Worm (Caenorhabditis elegans) whole organism, young adult: ENCODE measurements around the gene ubc-22.

Experiments used
- B0261.1 ChIP-seq: sonication (generic microtip); optimal IDR thresholded peaks from 2 replicates; lab custom pipeline; 2016; ENCODE audit warnings: mild to moderate bottlenecking, missing genetic modification characterization, moderate library complexity, missing compliant biosample characterization
- T26A5.8 ChIP-seq: sonication (generic microtip); optimal IDR thresholded peaks from 2 replicates; lab custom pipeline; 2016; ENCODE audit warnings: missing genetic modification characterization, missing compliant biosample characterization
- ZK185.1 ChIP-seq: sonication (generic microtip); optimal IDR thresholded peaks from 2 replicates; lab custom pipeline; 2016; ENCODE audit warnings: mild to moderate bottlenecking, missing genetic modification characterization, missing compliant biosample characterization; ENCODE audit not compliant: poor library complexity, severe bottlenecking
- aptf-3 ChIP-seq: fragments of 200-800 bp; sonication (Bioruptor generic); IDR thresholded peaks from 2 replicates; pipeline ENCODE4 v1.3.6; 2022; ENCODE audit warnings: missing genetic modification characterization, missing compliant biosample characterization
- bed-2 ChIP-seq: fragments of 200-800 bp; sonication (Bioruptor generic); IDR thresholded peaks from 2 replicates; pipeline ENCODE4 v1.3.6; 2022; ENCODE audit warnings: missing genetic modification reagents, missing genetic modification characterization, missing compliant biosample characterization
- ceh-100 ChIP-seq: fragments of 200-800 bp; sonication (Bioruptor generic); IDR thresholded peaks from 2 replicates; pipeline ENCODE4 v1.3.6; 2022; ENCODE audit warnings: missing genetic modification reagents, missing genetic modification characterization, missing compliant biosample characterization
- ceh-27 ChIP-seq: fragments of 200-800 bp; sonication (Bioruptor generic); optimal IDR thresholded peaks from 2 replicates; lab custom pipeline; 2018; ENCODE audit warnings: mild to moderate bottlenecking, missing genetic modification characterization, moderate library complexity, missing compliant biosample characterization
- egl-18 ChIP-seq: fragments of 200-800 bp; sonication (Bioruptor generic); IDR thresholded peaks from 2 replicates; pipeline ENCODE4 v1.3.6; 2022; ENCODE audit warnings: missing genetic modification reagents, missing genetic modification characterization, missing compliant biosample characterization
- ets-4 ChIP-seq: fragments of 200-800 bp; sonication (Bioruptor generic); optimal IDR thresholded peaks from 2 replicates; lab custom pipeline; 2018; ENCODE audit warnings: mild to moderate bottlenecking, missing genetic modification characterization, missing compliant biosample characterization
- fkh-3 ChIP-seq: sonication (generic microtip); optimal IDR thresholded peaks from 2 replicates; lab custom pipeline; 2016; ENCODE audit warnings: mild to moderate bottlenecking, missing genetic modification characterization, missing compliant biosample characterization
- him-1 ChIP-seq: sonication (generic microtip); optimal IDR thresholded peaks from 2 replicates; lab custom pipeline; 2016; ENCODE audit warnings: missing genotype, missing genetic modification reagents, missing genetic modification characterization, missing compliant biosample characterization
- lag-1 ChIP-seq: fragments of 200-800 bp; sonication (Bioruptor generic); IDR thresholded peaks from 2 replicates; pipeline ENCODE4 v1.3.6; 2022; ENCODE audit warnings: missing genetic modification reagents, missing genetic modification characterization, missing compliant biosample characterization
- lin-40 ChIP-seq: sonication (generic microtip); optimal IDR thresholded peaks from 2 replicates; lab custom pipeline; 2016; ENCODE audit warnings: missing genetic modification characterization, mild to moderate bottlenecking, missing compliant biosample characterization, missing genotype, missing genetic modification reagents
- madf-8 ChIP-seq: fragments of 200-800 bp; sonication (Bioruptor generic); conservative IDR thresholded peaks from 2 replicates; pipeline ENCODE4 v1.3.6; 2022; ENCODE audit warnings: missing genetic modification reagents, missing genetic modification characterization, missing compliant biosample characterization
- mes-4 ChIP-seq: sonication (generic microtip); optimal IDR thresholded peaks from 2 replicates; lab custom pipeline; 2016; ENCODE audit warnings: missing genotype, missing genetic modification characterization, missing compliant biosample characterization
- nfyb-1 ChIP-seq: fragments of 200-800 bp; sonication (Bioruptor generic); IDR thresholded peaks from 2 replicates; pipeline ENCODE4 v1.3.6; 2022; ENCODE audit warnings: missing genetic modification reagents, missing genetic modification characterization, missing compliant biosample characterization
- nhr-179 ChIP-seq: sonication (generic microtip); optimal IDR thresholded peaks from 2 replicates; lab custom pipeline; 2016; ENCODE audit warnings: mild to moderate bottlenecking, missing genetic modification characterization, missing compliant biosample characterization
- nhr-80 ChIP-seq: sonication (generic microtip); optimal IDR thresholded peaks from 2 replicates; lab custom pipeline; 2016; ENCODE audit warnings: missing genetic modification characterization, missing compliant biosample characterization
- repo-1 ChIP-seq: sonication (generic microtip); optimal IDR thresholded peaks from 2 replicates; lab custom pipeline; 2017; ENCODE audit warnings: mild to moderate bottlenecking, missing genetic modification characterization, missing compliant biosample characterization
- rpc-1 ChIP-seq, 2 experiments: fragments of 150-350 bp in 1 of 2; sonication (generic microtip) in 1 of 2; optimal IDR thresholded peaks; 2 replicates each; lab custom pipeline; 2014 to 2018; ENCODE audit warnings: missing biosample characterization in 1 of 2, missing genetic modification characterization in 1 of 2, missing genetic modification reagents in 1 of 2, missing genotype in 1 of 2
- sdz-38 ChIP-seq: sonication (generic microtip); optimal IDR thresholded peaks from 2 replicates; lab custom pipeline; 2016; ENCODE audit warnings: missing genotype, missing genetic modification characterization, missing compliant biosample characterization
- snpc-1.1 ChIP-seq: sonication (generic microtip); optimal IDR thresholded peaks from 2 replicates; lab custom pipeline; 2017; ENCODE audit warnings: missing genetic modification characterization, mild to moderate bottlenecking, missing compliant biosample characterization, antibody characterized with exemption, moderate library complexity, missing genotype, missing genetic modification reagents; ENCODE audit not compliant: insufficient read depth
- snpc-4 ChIP-seq, 5 experiments: fragments of 150-350 bp in 1 of 5; sonication (generic microtip) in 4 of 5; optimal IDR thresholded peaks; 2 replicates each; lab custom pipeline; 2014 to 2018; ENCODE audit warnings: missing genetic modification characterization in 5 of 5, missing biosample characterization in 3 of 5, antibody characterized with exemption in 2 of 5, mild to moderate bottlenecking in 2 of 5, missing compliant biosample characterization in 2 of 5, missing genotype in 2 of 5, moderate library complexity in 2 of 5, missing genetic modification reagents in 1 of 5
- tbp1 ChIP-seq: fragments of 200-800 bp; sonication (Bioruptor generic); optimal IDR thresholded peaks from 2 replicates; lab custom pipeline; 2018; ENCODE audit warnings: mild to moderate bottlenecking, missing genetic modification characterization, missing compliant biosample characterization
- unc-130 ChIP-seq: sonication (generic microtip); optimal IDR thresholded peaks from 2 replicates; lab custom pipeline; 2016; ENCODE audit warnings: missing genetic modification reagents, missing genetic modification characterization, missing compliant biosample characterization
- ztf-18 ChIP-seq: sonication (generic microtip); optimal IDR thresholded peaks from 2 replicates; lab custom pipeline; 2016; ENCODE audit warnings: missing genotype, mild to moderate bottlenecking, missing genetic modification characterization, missing compliant biosample characterization
- ztf-25 ChIP-seq: fragments of 200-800 bp; sonication (Bioruptor generic); IDR thresholded peaks from 2 replicates; pipeline ENCODE4 v1.3.6; 2022; ENCODE audit warnings: missing genetic modification reagents, missing genetic modification characterization, missing compliant biosample characterization
- ztf-3 ChIP-seq: fragments of 200-800 bp; sonication (Bioruptor generic); optimal IDR thresholded peaks from 2 replicates; lab custom pipeline; 2018; ENCODE audit warnings: mild to moderate bottlenecking, missing genetic modification characterization, missing compliant biosample characterization

ubc-22 gene

ce11 chrX:8835887-8836348, 33.0 kb downstream of the ubc-22 start, which contains the start of gene C28G1.2 (continued):
- TF ChIP-seq fkh-3 (tag; lab: Kevin White, UChicago) (peak; percentile 70), ceh-100 (peak; percentile 51; the same call in 1 of the 2 replicates), bed-2 (GFP tag; lab: Robert Waterston, UW) (no peak), ceh-27 (peak; percentile 96), ztf-3 (GFP tag; lab: Kevin White, UChicago) (peak; percentile 70), sdz-38 (no peak), ZK185.1 (peak; percentile 95), nhr-80 (tag; lab: Kevin White, UChicago) (peak; percentile 68)

DNA sequence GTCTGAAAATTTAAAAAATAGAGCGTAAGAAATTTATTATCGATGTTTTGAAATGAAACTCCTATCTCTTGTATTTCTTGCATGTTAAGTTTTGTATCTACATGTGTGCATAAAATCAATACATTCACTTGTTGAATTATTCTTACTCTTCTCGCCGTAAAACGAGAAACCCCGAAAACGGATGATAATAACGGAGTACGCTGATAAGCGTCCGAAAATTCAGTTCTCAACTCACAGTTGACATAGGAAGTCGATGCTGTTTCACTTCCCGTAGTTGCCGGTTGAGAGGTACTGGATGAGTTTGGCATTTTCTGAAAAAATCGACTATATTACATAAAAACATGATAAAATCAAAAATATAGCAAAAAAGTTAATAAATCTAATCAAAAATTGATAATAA, 33.6 kb downstream of the ubc-22 start, which contains the start of gene sec-15:
Gene sec-15 (minus strand): TSS at position 311 of the 400 bp plus-strand sequence.
- TF ChIP-seq nhr-80 (tag; lab: Kevin White, UChicago): no peak
- TF ChIP-seq nhr-179 (tag; lab: Kevin White, UChicago): no peak
- no peak for TF ChIP-seq egl-18
- no peak for TF ChIP-seq T26A5.8 (tag; lab: Kevin White, UChicago)
- TF ChIP-seq aptf-3: no peak
- TF ChIP-seq madf-8: no peak
- no peak for TF ChIP-seq lin-40
- TF ChIP-seq him-1: no peak
- TF ChIP-seq ztf-18: no peak
- no peak for TF ChIP-seq mes-4 (tag; lab: Kevin White, UChicago)

DNA sequence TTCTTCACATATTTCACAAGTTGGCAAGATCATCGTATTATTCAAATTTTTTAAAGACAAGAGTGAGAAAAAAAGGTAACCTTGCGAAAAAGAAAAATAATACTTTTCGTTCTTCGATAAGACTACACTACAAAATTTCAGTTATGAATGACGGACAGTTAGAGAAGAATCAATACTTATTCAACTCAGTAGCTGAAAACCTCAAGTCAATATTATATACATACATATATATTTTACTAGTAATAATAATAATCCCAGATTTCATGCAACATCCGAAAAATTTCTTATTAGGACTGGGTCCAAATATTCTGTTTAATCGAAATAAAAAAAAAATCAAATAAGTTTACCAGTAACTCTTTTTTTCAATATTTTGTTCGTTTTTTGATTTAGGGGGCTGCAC, 37.8 kb downstream of the ubc-22 start, which contains the start of gene C28G1.6:
Gene C28G1.6 (minus strand): TSS at position 101 of the 400 bp plus-strand sequence.
- TF ChIP-seq snpc-4 (GFP tag; optimal IDR thresholded peaks at IDR 0.05; lab: Kevin White, UChicago) (no peak), snpc-4 (tag; optimal IDR thresholded peaks at IDR 0.05; lab: Kevin White, UChicago) (no peak), nhr-80 (tag; lab: Kevin White, UChicago) (peak; percentile 33), snpc-1.1 (tag; lab: Kevin White, UChicago) (no peak), lin-40 (no peak), unc-130 (GFP tag; lab: Kevin White, UChicago) (no peak)

ce11 chrX:8828365-8828764, 40.6 kb downstream of the ubc-22 start, which contains the start of gene rcs-1:
rcs-1 (minus strand) TSS chrX:8828540.
- TF ChIP-seq ZK185.1 (no peak), ztf-25 (GFP tag; lab: Robert Waterston, UW) (no peak), lag-1 (GFP tag; lab: Robert Waterston, UW) (no peak), nhr-80 (tag; lab: Kevin White, UChicago) (peak; percentile 0), egl-18 (no peak), repo-1 (no peak)
- TF ChIP-seq, all 124 proteins: peak for 1

DNA sequence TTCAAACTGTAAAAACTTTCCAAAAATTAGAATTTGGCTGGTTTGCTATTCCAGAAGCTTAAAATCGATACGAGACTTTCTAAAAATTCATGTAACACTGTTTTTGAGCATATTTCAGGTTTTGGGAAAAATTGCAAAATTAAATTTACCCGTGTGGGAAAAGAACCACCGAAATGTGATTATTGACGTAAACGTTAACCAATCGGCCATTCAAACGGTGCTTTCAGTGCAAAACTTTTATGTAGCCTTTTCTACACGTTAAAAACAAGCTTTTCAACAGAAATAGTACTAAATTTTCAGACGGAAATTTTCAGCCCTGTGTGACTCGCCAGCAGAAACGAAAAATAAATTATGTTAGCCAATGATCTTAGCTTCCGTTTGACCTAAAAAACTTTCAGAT, 42.9 kb downstream of the ubc-22 start:
- TF ChIP-seq B0261.1 (tag; lab: Kevin White, UChicago) (peak; percentile 55), rpc-1 (optimal IDR thresholded peaks at IDR 0.05; lab: Kevin White, UChicago) (peak; percentile 38), rpc-1 (tag; optimal IDR thresholded peaks at IDR 0.05; lab: Kevin White, UChicago) (peak; percentile 69), tbp1 (GFP tag; lab: Kevin White, UChicago) (peak; percentile 83)

ce11 chrX:8824437-8824836, 44.5 kb downstream of the ubc-22 start, which contains the start of gene ifd-1:
ifd-1 (minus strand) TSS chrX:8824448.
- TF ChIP-seq nhr-80 (tag; lab: Kevin White, UChicago) (peak; percentile 79), nfyb-1 (GFP tag; lab: Robert Waterston, UW) (no peak), ets-4 (GFP tag; lab: Kevin White, UChicago) (peak; percentile 55)
